Fruit fly (Drosophila melanogaster) whole organism, embryonic: Measurements from ENCODE around the gene T48.

ENCODE experiments used
- Abd-B ChIP-seq: fragments of 200-800 bp; sonication (Bioruptor generic); optimal IDR thresholded peaks from 2 replicates; lab custom pipeline; 2018; ENCODE audit warnings: missing biosample characterization, mild to moderate bottlenecking, missing genetic modification characterization, moderate library complexity
- Awh ChIP-seq: fragments of 200-800 bp; sonication (Bioruptor generic); IDR thresholded peaks from 2 replicates; pipeline ENCODE4, ENCODE4 v1.3.6; 2022; ENCODE audit warnings: missing biosample characterization, missing genetic modification characterization
- Bgb ChIP-seq: fragments of 200-800 bp; sonication (Bioruptor generic); IDR thresholded peaks from 2 replicates; pipeline ENCODE4 v1.3.6; 2022; ENCODE audit warnings: missing biosample characterization, missing genetic modification characterization; ENCODE audit not compliant: partially characterized antibody
- CG10959 ChIP-seq: fragments of 200-800 bp; sonication (Bioruptor generic); IDR thresholded peaks from 2 replicates; pipeline ENCODE4 v1.3.6; 2022; ENCODE audit warnings: missing biosample characterization, missing genetic modification characterization
- CG11247 ChIP-seq: fragments of 200-800 bp; sonication (Bioruptor generic); IDR thresholded peaks from 2 replicates; pipeline ENCODE4 v1.3.6; 2022; ENCODE audit warnings: missing biosample characterization, missing genetic modification characterization
- CG11398 ChIP-seq: fragments of 200-800 bp; sonication (Bioruptor generic); optimal IDR thresholded peaks from 2 replicates; lab custom pipeline; 2016; ENCODE audit warnings: missing biosample characterization, missing genetic modification characterization
- CG12299 ChIP-seq: fragments of 200-800 bp; sonication (Bioruptor generic); optimal IDR thresholded peaks from 2 replicates; lab custom pipeline; 2018; ENCODE audit warnings: missing biosample characterization, mild to moderate bottlenecking, missing genetic modification characterization
- CG1233 ChIP-seq: fragments of 200-800 bp; sonication (Bioruptor generic); optimal IDR thresholded peaks from 4 replicates; lab custom pipeline; 2018; ENCODE audit warnings: missing biosample characterization, mild to moderate bottlenecking, missing genetic modification characterization
- CG14050 ChIP-seq: fragments of 200-800 bp; sonication (Bioruptor generic); IDR thresholded peaks from 3 replicates; pipeline ENCODE4 v1.3.6; 2022; ENCODE audit warnings: missing biosample characterization, missing genetic modification characterization
- CG14965 ChIP-seq: fragments of 200-800 bp; sonication (Bioruptor generic); optimal IDR thresholded peaks from 2 replicates; lab custom pipeline; 2016; ENCODE audit warnings: missing biosample characterization, missing genetic modification characterization, borderline replicate concordance
- CG15011 ChIP-seq: fragments of 200-800 bp; sonication (Bioruptor generic); optimal IDR thresholded peaks from 3 replicates; lab custom pipeline; 2018; ENCODE audit warnings: missing biosample characterization, mild to moderate bottlenecking, missing genetic modification characterization
- CG1529 ChIP-seq: fragments of 200-800 bp; sonication (Bioruptor generic); optimal IDR thresholded peaks from 3 replicates; lab custom pipeline; 2018; ENCODE audit warnings: missing biosample characterization, missing genetic modification characterization
- CG1603 ChIP-seq: fragments of 200-800 bp; sonication (Bioruptor generic); optimal IDR thresholded peaks from 2 replicates; lab custom pipeline; 2019; ENCODE audit warnings: missing biosample characterization, mild to moderate bottlenecking, missing genetic modification characterization, moderate library complexity
- CG17568 ChIP-seq: fragments of 200-800 bp; sonication (Bioruptor generic); optimal IDR thresholded peaks from 2 replicates; lab custom pipeline; 2018; ENCODE audit warnings: missing biosample characterization, mild to moderate bottlenecking, missing genetic modification characterization, moderate library complexity
- CG32767 ChIP-seq: fragments of 200-800 bp; sonication (Bioruptor generic); IDR thresholded peaks from 2 replicates; pipeline ENCODE4 v1.3.6; 2022; ENCODE audit warnings: missing biosample characterization, missing genetic modification characterization
- CG3838 ChIP-seq: fragments of 200-800 bp; sonication (Bioruptor generic); optimal IDR thresholded peaks from 3 replicates; lab custom pipeline; 2016; ENCODE audit warnings: missing biosample characterization, missing genetic modification characterization
- CG6254 ChIP-seq: fragments of 200-800 bp; sonication (Bioruptor generic); optimal IDR thresholded peaks from 3 replicates; lab custom pipeline; 2017; ENCODE audit warnings: mild to moderate bottlenecking, missing biosample characterization, missing genetic modification reagents, missing genetic modification characterization
- CG6683 ChIP-seq: fragments of 200-800 bp; sonication (Bioruptor generic); optimal IDR thresholded peaks from 2 replicates; lab custom pipeline; 2017; ENCODE audit warnings: missing biosample characterization, mild to moderate bottlenecking, missing genetic modification characterization, missing genetic modification reagents
- CG6813 ChIP-seq: fragments of 200-800 bp; sonication (Bioruptor generic); optimal IDR thresholded peaks from 2 replicates; lab custom pipeline; 2017; ENCODE audit warnings: missing biosample characterization, missing genetic modification characterization, mild to moderate bottlenecking, moderate library complexity, missing genetic modification reagents
- CG6854 ChIP-seq: fragments of 200-800 bp; sonication (Bioruptor generic); optimal IDR thresholded peaks from 3 replicates; lab custom pipeline; 2017; ENCODE audit warnings: missing biosample characterization, mild to moderate bottlenecking, missing genetic modification characterization
- CG7963 ChIP-seq: fragments of 200-800 bp; sonication (Bioruptor generic); IDR thresholded peaks from 3 replicates; pipeline ENCODE4 v1.3.6; 2022; ENCODE audit warnings: missing biosample characterization, missing genetic modification characterization; ENCODE audit not compliant: partially characterized antibody
- CG7987 ChIP-seq: fragments of 200-800 bp; sonication (Bioruptor generic); optimal IDR thresholded peaks from 2 replicates; lab custom pipeline; 2018; ENCODE audit warnings: missing biosample characterization, mild to moderate bottlenecking, missing genetic modification characterization, moderate library complexity
- CrebB ChIP-seq: fragments of 200-800 bp; sonication (Bioruptor generic); optimal IDR thresholded peaks from 3 replicates; lab custom pipeline; 2018; ENCODE audit warnings: missing biosample characterization, mild to moderate bottlenecking, missing genetic modification characterization
- Dll ChIP-seq: fragments of 200-800 bp; sonication (Bioruptor generic); IDR thresholded peaks from 4 replicates; pipeline ENCODE4 v1.3.6; 2022; ENCODE audit warnings: missing biosample characterization, missing genetic modification characterization; ENCODE audit not compliant: partially characterized antibody
- Doc2 ChIP-seq: fragments of 200-800 bp; sonication (Bioruptor generic); IDR thresholded peaks from 2 replicates; pipeline ENCODE4 v1.3.6; 2022; ENCODE audit warnings: missing biosample characterization, missing genetic modification characterization
- Gsc ChIP-seq: fragments of 200-800 bp; sonication (Bioruptor generic); IDR thresholded peaks from 2 replicates; pipeline ENCODE4 v1.3.6; 2022; ENCODE audit warnings: missing biosample characterization, missing genetic modification characterization
- Gug ChIP-seq: fragments of 200-800 bp; sonication (Bioruptor generic); IDR thresholded peaks from 4 replicates; pipeline ENCODE4 v1.3.6; 2022; ENCODE audit warnings: missing biosample characterization, missing genetic modification characterization
- Hsf ChIP-seq: fragments of 200-800 bp; sonication (Bioruptor generic); optimal IDR thresholded peaks from 3 replicates; lab custom pipeline; 2016; ENCODE audit warnings: missing biosample characterization, missing genetic modification characterization
- Lhr ChIP-seq: fragments of 200-800 bp; sonication (Bioruptor generic); optimal IDR thresholded peaks from 3 replicates; lab custom pipeline; 2017; ENCODE audit warnings: mild to moderate bottlenecking, missing biosample characterization, missing genetic modification reagents, missing genetic modification characterization
- MTF-1 ChIP-seq: fragments of 200-800 bp; sonication (Bioruptor generic); optimal IDR thresholded peaks from 2 replicates; lab custom pipeline; 2018; ENCODE audit warnings: missing biosample characterization, mild to moderate bottlenecking, missing genetic modification characterization, borderline replicate concordance
- NFAT ChIP-seq: fragments of 200-800 bp; sonication (Bioruptor generic); IDR thresholded peaks from 2 replicates; pipeline ENCODE4 v1.3.6; 2022; ENCODE audit warnings: missing biosample characterization, missing genetic modification characterization
- Oaz ChIP-seq: fragments of 200-800 bp; sonication (Bioruptor generic); IDR thresholded peaks from 2 replicates; pipeline ENCODE4 v1.3.6; 2022; ENCODE audit warnings: missing biosample characterization, missing genetic modification characterization
- Ravus ChIP-seq: fragments of 200-800 bp; sonication (Bioruptor generic); IDR thresholded peaks from 2 replicates; pipeline ENCODE4 v1.3.6; 2022; ENCODE audit warnings: missing biosample characterization, missing genetic modification characterization
- Scr ChIP-seq: fragments of 200-800 bp; sonication (Bioruptor generic); IDR thresholded peaks from 2 replicates; pipeline ENCODE4 v1.3.6; 2022; ENCODE audit warnings: missing biosample characterization, missing genetic modification characterization; ENCODE audit not compliant: partially characterized antibody
- abd-A ChIP-seq: fragments of 200-800 bp; sonication (Bioruptor generic); optimal IDR thresholded peaks from 3 replicates; lab custom pipeline; 2019; ENCODE audit warnings: missing biosample characterization, mild to moderate bottlenecking, missing genetic modification characterization, moderate library complexity
- ara ChIP-seq: fragments of 200-800 bp; sonication (Bioruptor generic); IDR thresholded peaks from 2 replicates; pipeline ENCODE4 v1.3.6; 2022; ENCODE audit warnings: missing biosample characterization, missing genetic modification characterization
- dysf ChIP-seq: fragments of 200-800 bp; sonication (Bioruptor generic); IDR thresholded peaks from 3 replicates; pipeline ENCODE4 v1.3.6; 2022; ENCODE audit warnings: missing biosample characterization, missing genetic modification characterization
- fd64A ChIP-seq: fragments of 200-800 bp; sonication (Bioruptor generic); optimal IDR thresholded peaks from 3 replicates; lab custom pipeline; 2018; ENCODE audit warnings: missing biosample characterization, mild to moderate bottlenecking, missing genetic modification characterization
- fu2 ChIP-seq: fragments of 200-800 bp; sonication (Bioruptor generic); optimal IDR thresholded peaks from 2 replicates; lab custom pipeline; 2016; ENCODE audit warnings: missing biosample characterization, missing genetic modification characterization
- grau ChIP-seq: fragments of 200-800 bp; optimal IDR thresholded peaks from 3 replicates; lab custom pipeline; 2019; ENCODE audit warnings: missing biosample characterization, mild to moderate bottlenecking, missing genetic modification characterization, moderate library complexity
- gt ChIP-seq: fragments of 200-800 bp; sonication (Bioruptor generic); IDR thresholded peaks from 2 replicates; pipeline ENCODE4 v1.3.6; 2022; ENCODE audit warnings: missing biosample characterization, missing genetic modification characterization
- lbe ChIP-seq: fragments of 200-800 bp; sonication (Bioruptor generic); optimal IDR thresholded peaks from 2 replicates; lab custom pipeline; 2016; ENCODE audit warnings: missing biosample characterization, mild to moderate bottlenecking, missing genetic modification characterization
- lilli ChIP-seq: fragments of 200-800 bp; sonication (Bioruptor generic); optimal IDR thresholded peaks from 3 replicates; lab custom pipeline; 2016; ENCODE audit warnings: missing biosample characterization, missing genetic modification characterization
- luna ChIP-seq: fragments of 200-800 bp; sonication (Bioruptor generic); optimal IDR thresholded peaks from 2 replicates; lab custom pipeline; 2016; ENCODE audit warnings: missing biosample characterization, missing genetic modification characterization
- pzg ChIP-seq: fragments of 200-800 bp; sonication (Bioruptor generic); optimal IDR thresholded peaks from 3 replicates; lab custom pipeline; 2018; ENCODE audit warnings: missing biosample characterization, mild to moderate bottlenecking, missing genetic modification characterization, moderate library complexity
- sc ChIP-seq, 3 experiments: fragments of >200 bp in 2 of 3; fragments of 200-800 bp in 1 of 3; sonication (Bioruptor generic) in 1 of 3; optimal IDR thresholded peaks; 2 replicates in 2 of 3; 3 replicates in 1 of 3; lab custom pipeline; 2017; ENCODE audit warnings: mild to moderate bottlenecking in 1 of 3, missing biosample characterization in 1 of 3, missing genetic modification characterization in 1 of 3, missing genetic modification reagents in 1 of 3
- sisA ChIP-seq: fragments of 200-800 bp; sonication (Bioruptor generic); IDR thresholded peaks from 2 replicates; pipeline ENCODE4 v1.3.6; 2022; ENCODE audit warnings: missing biosample characterization, missing genetic modification characterization
- tup ChIP-seq: fragments of 200-800 bp; sonication (Bioruptor generic); optimal IDR thresholded peaks from 2 replicates; lab custom pipeline; 2016; ENCODE audit warnings: missing biosample characterization, mild to moderate bottlenecking, missing genetic modification characterization, moderate library complexity
- twi ChIP-seq: fragments of 200-800 bp; optimal IDR thresholded peaks from 2 replicates; lab custom pipeline; 2019; ENCODE audit warnings: missing biosample characterization, mild to moderate bottlenecking, missing genetic modification characterization, moderate library complexity

Gene T48

DNA sequence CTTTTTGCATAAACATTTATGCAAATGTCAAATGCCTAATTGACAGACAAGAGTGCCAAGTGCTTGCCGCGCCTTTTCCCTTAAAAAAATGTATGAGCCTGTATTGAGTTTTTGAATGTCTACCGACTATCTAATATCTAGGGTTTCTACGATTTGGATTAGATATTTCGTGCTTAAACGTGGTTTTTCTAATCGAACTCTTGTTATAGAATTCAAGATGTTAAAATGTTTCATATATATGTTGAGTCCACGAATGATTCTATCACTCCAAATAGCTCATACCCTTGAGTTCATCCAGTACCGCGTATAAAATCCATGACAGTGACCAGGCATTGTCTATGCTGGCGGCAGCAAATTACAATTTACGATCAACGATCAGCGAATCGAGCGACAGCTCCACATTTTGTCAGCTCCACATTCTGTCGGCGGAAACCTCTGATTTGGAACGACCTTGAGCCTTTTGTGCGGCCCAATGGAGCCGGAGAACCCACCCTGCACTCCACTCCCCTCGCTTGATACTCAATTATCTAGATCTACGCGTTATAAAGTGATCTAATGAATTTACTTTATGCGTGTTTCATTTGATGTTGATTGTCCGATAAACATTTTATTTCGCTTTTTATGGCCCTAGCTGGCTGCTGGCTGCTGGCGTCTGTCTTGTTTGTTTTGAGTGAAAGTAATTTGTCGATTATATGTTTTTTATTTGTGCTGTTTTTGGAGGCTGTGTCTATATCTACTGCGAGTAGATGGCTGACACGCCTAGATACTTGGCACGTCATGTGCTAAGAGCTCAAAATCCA, 25.4 kb downstream of the T48 start (continued):
- TF ChIP-seq CG7987 (GFP tag; lab: Kevin White, UChicago) (no peak), dysf (peak; percentile 62), CG7963 (no peak), pzg (GFP tag; lab: Kevin White, UChicago) (no peak), Awh (GFP tag; lab: Robert Waterston, UW) (no peak), Gsc (GFP tag; lab: Robert Waterston, UW) (no peak), twi (tag; lab: Kevin White, UChicago) (no peak), CG3838 (GFP tag; lab: Kevin White, UChicago) (no peak), CG14050 (GFP tag; lab: Robert Waterston, UW) (no peak), lbe (GFP tag; lab: Kevin White, UChicago) (no peak), Dll (GFP tag; lab: Robert Waterston, UW) (no peak), abd-A (peak; percentile 41), CG6854 (GFP tag; lab: Kevin White, UChicago) (no peak), fd64A (GFP tag; lab: Kevin White, UChicago) (no peak), CG6683 (GFP tag; lab: Kevin White, UChicago) (no peak), lilli (GFP tag; lab: Kevin White, UChicago) (peak; percentile 35), CG1529 (GFP tag; lab: Kevin White, UChicago) (no peak), NFAT (GFP tag; lab: Robert Waterston, UW) (peak; percentile 43; the same call in 1 of the 2 replicates), Lhr (GFP tag; lab: Kevin White, UChicago) (no peak), gt (GFP tag; lab: Robert Waterston, UW) (no peak), Scr (GFP tag; lab: Robert Waterston, UW) (no peak), CG11247 (GFP tag; lab: Robert Waterston, UW) (no peak), CG10959 (GFP tag; lab: Robert Waterston, UW) (no peak), Gug (GFP tag; lab: Robert Waterston, UW) (no peak), fu2 (GFP tag; lab: Kevin White, UChicago) (no peak), CG12299 (tag; lab: Kevin White, UChicago) (no peak), MTF-1 (GFP tag; lab: Kevin White, UChicago) (no peak), CG11398 (GFP tag; lab: Kevin White, UChicago) (no peak), CG32767 (GFP tag; lab: Robert Waterston, UW) (no peak), tup (GFP tag; lab: Kevin White, UChicago) (no peak), CG15011 (GFP tag; lab: Kevin White, UChicago) (no peak), CG1603 (tag; lab: Kevin White, UChicago) (no peak), CG17568 (no peak), sisA (GFP tag; lab: Robert Waterston, UW) (no peak), CG6813 (GFP tag; lab: Kevin White, UChicago) (no peak), CG1233 (GFP tag; lab: Kevin White, UChicago) (no peak), Hsf (GFP tag; lab: Kevin White, UChicago) (no peak), Ravus (no peak), grau (tag; lab: Kevin White, UChicago) (no peak), sc (optimal IDR thresholded peaks at IDR 0.05; lab: Kevin White, UChicago) (no peak), sc (GFP tag; optimal IDR thresholded peaks at IDR 0.05; lab: Kevin White, UChicago) (no peak), CG14965 (no peak), ara (GFP tag; lab: Robert Waterston, UW) (no peak), Abd-B (GFP tag; lab: Kevin White, UChicago) (no peak), Oaz (GFP tag; lab: Robert Waterston, UW) (no peak), CG6254 (no peak), Bgb (GFP tag; lab: Robert Waterston, UW) (no peak), Doc2 (GFP tag; lab: Robert Waterston, UW) (no peak), luna (GFP tag; lab: Kevin White, UChicago) (no peak), CrebB (tag; lab: Kevin White, UChicago) (no peak)
